Fruit fly (Drosophila melanogaster) whole organism, embryonic: ENCODE measurements around the gene CG43938.

Experiments
- Adf1 ChIP-seq: fragments of 200-800 bp; sonication (Bioruptor generic); IDR thresholded peaks from 2 replicates; pipeline ENCODE4 v1.3.6; 2022; ENCODE audit warnings: missing biosample characterization, missing genetic modification characterization
- Awh ChIP-seq: fragments of 200-800 bp; sonication (Bioruptor generic); IDR thresholded peaks from 2 replicates; pipeline ENCODE4, ENCODE4 v1.3.6; 2022; ENCODE audit warnings: missing biosample characterization, missing genetic modification characterization
- CG10462 ChIP-seq: fragments of 200-800 bp; sonication (Bioruptor generic); optimal IDR thresholded peaks from 2 replicates; lab custom pipeline; 2016; ENCODE audit warnings: missing biosample characterization, missing genetic modification characterization
- CG11247 ChIP-seq: fragments of 200-800 bp; sonication (Bioruptor generic); IDR thresholded peaks from 2 replicates; pipeline ENCODE4 v1.3.6; 2022; ENCODE audit warnings: missing biosample characterization, missing genetic modification characterization
- CG12219 ChIP-seq: fragments of 200-800 bp; sonication (Bioruptor generic); optimal IDR thresholded peaks from 3 replicates; lab custom pipeline; 2018; ENCODE audit warnings: missing biosample characterization, mild to moderate bottlenecking, missing genetic modification characterization
- CG1233 ChIP-seq: fragments of 200-800 bp; sonication (Bioruptor generic); optimal IDR thresholded peaks from 4 replicates; lab custom pipeline; 2018; ENCODE audit warnings: missing biosample characterization, mild to moderate bottlenecking, missing genetic modification characterization
- CG14014 ChIP-seq: fragments of 200-800 bp; sonication (Bioruptor generic); IDR thresholded peaks from 2 replicates; pipeline ENCODE4 v1.3.6; 2022; ENCODE audit warnings: missing biosample characterization, missing genetic modification characterization
- CG16779 ChIP-seq: fragments of 200-800 bp; sonication (Bioruptor generic); IDR thresholded peaks from 2 replicates; pipeline ENCODE4 v1.3.6; 2022; ENCODE audit warnings: missing biosample characterization, missing genetic modification characterization
- CG17328 ChIP-seq: fragments of 200-800 bp; sonication (Bioruptor generic); IDR thresholded peaks from 2 replicates; pipeline ENCODE4 v1.3.6; 2022; ENCODE audit warnings: missing biosample characterization, missing genetic modification characterization
- CG17829 ChIP-seq: fragments of 200-800 bp; optimal IDR thresholded peaks from 2 replicates; lab custom pipeline; 2019; ENCODE audit warnings: missing biosample characterization, mild to moderate bottlenecking, missing genetic modification characterization, moderate library complexity
- CG18262 ChIP-seq: fragments of 200-800 bp; optimal IDR thresholded peaks from 3 replicates; lab custom pipeline; 2019; ENCODE audit warnings: missing biosample characterization, mild to moderate bottlenecking, missing genetic modification characterization, moderate library complexity
- CG2199 ChIP-seq: fragments of 200-800 bp; sonication (Bioruptor generic); IDR thresholded peaks from 3 replicates; pipeline ENCODE4 v1.3.6; 2022; ENCODE audit warnings: missing biosample characterization, missing genetic modification characterization
- CG3163 ChIP-seq: fragments of 200-800 bp; sonication (Bioruptor generic); optimal IDR thresholded peaks from 3 replicates; lab custom pipeline; 2016; ENCODE audit warnings: missing biosample characterization, missing genetic modification characterization
- CG34422 ChIP-seq: fragments of 200-800 bp; sonication (Bioruptor generic); IDR thresholded peaks from 3 replicates; pipeline ENCODE4 v1.3.6; 2022; ENCODE audit warnings: missing biosample characterization, missing genetic modification characterization
- CG3995 ChIP-seq: fragments of 200-800 bp; sonication (Bioruptor generic); optimal IDR thresholded peaks from 3 replicates; lab custom pipeline; 2016; ENCODE audit warnings: missing biosample characterization, missing genetic modification characterization
- CG4328 ChIP-seq: fragments of 200-800 bp; sonication (Bioruptor generic); optimal IDR thresholded peaks from 3 replicates; lab custom pipeline; 2017; ENCODE audit warnings: missing biosample characterization, missing genetic modification reagents, missing genetic modification characterization
- CG4424 ChIP-seq: fragments of 200-800 bp; sonication (Bioruptor generic); optimal IDR thresholded peaks from 3 replicates; lab custom pipeline; 2016; ENCODE audit warnings: missing biosample characterization, missing genetic modification characterization
- CG4707 ChIP-seq: fragments of 200-800 bp; sonication (Bioruptor generic); optimal IDR thresholded peaks from 2 replicates; lab custom pipeline; 2018; ENCODE audit warnings: missing biosample characterization, mild to moderate bottlenecking, missing genetic modification characterization, moderate library complexity
- CG4854 ChIP-seq: fragments of 200-800 bp; sonication (Bioruptor generic); optimal IDR thresholded peaks from 2 replicates; lab custom pipeline; 2016; ENCODE audit warnings: missing biosample characterization, missing genetic modification characterization, inconsistent platforms
- CG8089 ChIP-seq: fragments of 200-800 bp; sonication (Bioruptor generic); optimal IDR thresholded peaks from 3 replicates; lab custom pipeline; 2016; ENCODE audit warnings: missing biosample characterization, missing genetic modification characterization
- CG8765 ChIP-seq: fragments of 200-800 bp; sonication (Bioruptor generic); IDR thresholded peaks from 2 replicates; pipeline ENCODE4 v1.3.6; 2022; ENCODE audit warnings: missing biosample characterization, missing genetic modification characterization
- CG9727 ChIP-seq: fragments of 200-800 bp; sonication (Bioruptor generic); optimal IDR thresholded peaks from 3 replicates; lab custom pipeline; 2017; ENCODE audit warnings: missing biosample characterization, mild to moderate bottlenecking, missing genetic modification characterization
- CG9817 ChIP-seq: fragments of 200-800 bp; sonication (Bioruptor generic); optimal IDR thresholded peaks from 2 replicates; lab custom pipeline; 2018; ENCODE audit warnings: missing biosample characterization, mild to moderate bottlenecking, missing genetic modification characterization, moderate library complexity
- Dfd ChIP-seq, 2 experiments: fragments of >200 bp; optimal IDR thresholded peaks; 2 replicates each; lab custom pipeline; 2017; ENCODE audit warnings: missing biosample characterization in 2 of 2, missing genetic modification characterization in 2 of 2
- Dip3 ChIP-seq: fragments of 200-800 bp; sonication (Bioruptor generic); optimal IDR thresholded peaks from 3 replicates; lab custom pipeline; 2016; ENCODE audit warnings: missing biosample characterization, missing genetic modification characterization
- ERR ChIP-seq: fragments of 200-800 bp; sonication (Bioruptor generic); optimal IDR thresholded peaks from 2 replicates; lab custom pipeline; 2016; ENCODE audit warnings: missing biosample characterization, missing genetic modification characterization
- Eip74EF ChIP-seq, 2 experiments: fragments of 200-800 bp in 1 of 2; fragments of >200 bp in 1 of 2; sonication (Bioruptor generic) in 1 of 2; optimal IDR thresholded peaks; 2 replicates each; lab custom pipeline; 2017 to 2019; ENCODE audit warnings: missing biosample characterization in 2 of 2, missing genetic modification characterization in 2 of 2, mild to moderate bottlenecking in 1 of 2, moderate library complexity in 1 of 2
- H15 ChIP-seq: fragments of 200-800 bp; sonication (Bioruptor generic); IDR thresholded peaks from 3 replicates; pipeline ENCODE4 v1.3.6; 2022; ENCODE audit warnings: missing biosample characterization, missing genetic modification characterization
- MBD-R2 ChIP-seq: fragments of 200-800 bp; sonication (Bioruptor generic); IDR thresholded peaks from 2 replicates; pipeline ENCODE4 v1.3.6; 2022; ENCODE audit warnings: missing biosample characterization, missing genetic modification characterization
- Meics ChIP-seq: fragments of 200-800 bp; sonication (Bioruptor generic); optimal IDR thresholded peaks from 2 replicates; lab custom pipeline; 2017; ENCODE audit warnings: missing biosample characterization, mild to moderate bottlenecking, missing genetic modification characterization
- Poxn ChIP-seq: fragments of 200-800 bp; sonication (Bioruptor generic); IDR thresholded peaks from 2 replicates; pipeline ENCODE4 v1.3.6; 2022; ENCODE audit warnings: missing biosample characterization, missing genetic modification characterization
- Sox102F ChIP-seq: fragments of 200-800 bp; sonication (Bioruptor generic); optimal IDR thresholded peaks from 2 replicates; lab custom pipeline; 2018; ENCODE audit warnings: missing biosample characterization, mild to moderate bottlenecking, missing genetic modification characterization, moderate library complexity
- Xrp1 ChIP-seq: fragments of 200-800 bp; sonication (Bioruptor generic); IDR thresholded peaks from 2 replicates; pipeline ENCODE4 v1.3.6; 2022; ENCODE audit warnings: missing biosample characterization, missing genetic modification characterization
- cad ChIP-seq: fragments of >200 bp; optimal IDR thresholded peaks from 2 replicates; lab custom pipeline; 2017; ENCODE audit warnings: missing biosample characterization, missing genetic modification characterization
- cg ChIP-seq: fragments of 200-800 bp; sonication (Bioruptor generic); optimal IDR thresholded peaks from 3 replicates; lab custom pipeline; 2019; ENCODE audit warnings: missing biosample characterization, mild to moderate bottlenecking, missing genetic modification characterization, moderate library complexity
- crp ChIP-seq, 2 experiments: fragments of 200-800 bp; sonication (Bioruptor generic); optimal IDR thresholded peaks; 2 replicates in 1 of 2; 3 replicates in 1 of 2; lab custom pipeline; 2017; ENCODE audit warnings: missing biosample characterization in 2 of 2, missing genetic modification characterization in 2 of 2, mild to moderate bottlenecking in 1 of 2, moderate library complexity in 1 of 2
- cwo ChIP-seq: fragments of 200-800 bp; sonication (Bioruptor generic); optimal IDR thresholded peaks from 3 replicates; lab custom pipeline; 2017; ENCODE audit warnings: missing biosample characterization, missing genetic modification characterization, mild to moderate bottlenecking, moderate library complexity, missing genetic modification reagents
- dm ChIP-seq: fragments of 200-800 bp; sonication (Bioruptor generic); optimal IDR thresholded peaks from 3 replicates; lab custom pipeline; 2016; ENCODE audit warnings: missing biosample characterization, missing genetic modification characterization
- dpn ChIP-seq, 2 experiments: fragments of 200-800 bp; sonication (Bioruptor generic); optimal IDR thresholded peaks; 3 replicates each; lab custom pipeline; 2016; ENCODE audit warnings: missing biosample characterization in 2 of 2, missing genetic modification characterization in 2 of 2
- esg ChIP-seq: fragments of 200-800 bp; sonication (Bioruptor generic); conservative IDR thresholded peaks from 2 replicates; pipeline ENCODE4 v1.3.6; 2022; ENCODE audit warnings: missing biosample characterization, missing genetic modification characterization
- fd96Cb ChIP-seq: fragments of 200-800 bp; sonication (Bioruptor generic); optimal IDR thresholded peaks from 2 replicates; lab custom pipeline; 2018; ENCODE audit warnings: missing biosample characterization, mild to moderate bottlenecking, missing genetic modification characterization, moderate library complexity
- h ChIP-seq: fragments of >200 bp; optimal IDR thresholded peaks from 2 replicates; lab custom pipeline; 2017
- her ChIP-seq: fragments of 200-800 bp; sonication (Bioruptor generic); optimal IDR thresholded peaks from 2 replicates; lab custom pipeline; 2016; ENCODE audit warnings: missing biosample characterization, missing genetic modification characterization
- kah ChIP-seq: fragments of 200-800 bp; sonication (Bioruptor generic); optimal IDR thresholded peaks from 2 replicates; lab custom pipeline; 2018; ENCODE audit warnings: missing biosample characterization, mild to moderate bottlenecking, missing genetic modification characterization
- lilli ChIP-seq: fragments of 200-800 bp; sonication (Bioruptor generic); optimal IDR thresholded peaks from 3 replicates; lab custom pipeline; 2016; ENCODE audit warnings: missing biosample characterization, missing genetic modification characterization
- pnt ChIP-seq: fragments of 200-800 bp; sonication (Bioruptor generic); optimal IDR thresholded peaks from 3 replicates; lab custom pipeline; 2016; ENCODE audit warnings: missing biosample characterization, missing genetic modification characterization
- scrt ChIP-seq: fragments of 200-800 bp; sonication (Bioruptor generic); optimal IDR thresholded peaks from 2 replicates; lab custom pipeline; 2018; ENCODE audit warnings: missing biosample characterization, mild to moderate bottlenecking, missing genetic modification characterization, moderate library complexity
- slp2 ChIP-seq: fragments of 200-800 bp; sonication (Bioruptor generic); optimal IDR thresholded peaks from 2 replicates; lab custom pipeline; 2016; ENCODE audit warnings: missing biosample characterization, missing genetic modification characterization
- sr ChIP-seq: fragments of 200-800 bp; sonication (Bioruptor generic); IDR thresholded peaks from 3 replicates; pipeline ENCODE4 v1.3.6; 2022; ENCODE audit warnings: missing biosample characterization, missing genetic modification characterization
- tup ChIP-seq: fragments of 200-800 bp; sonication (Bioruptor generic); optimal IDR thresholded peaks from 2 replicates; lab custom pipeline; 2016; ENCODE audit warnings: missing biosample characterization, mild to moderate bottlenecking, missing genetic modification characterization, moderate library complexity
- unc-4 ChIP-seq: fragments of 200-800 bp; sonication (Bioruptor generic); IDR thresholded peaks from 2 replicates; pipeline ENCODE4 v1.3.6; 2022; ENCODE audit warnings: missing biosample characterization, missing genetic modification characterization; ENCODE audit not compliant: partially characterized antibody
- zfh2 ChIP-seq: fragments of 200-800 bp; sonication (Bioruptor generic); optimal IDR thresholded peaks from 2 replicates; lab custom pipeline; 2016; ENCODE audit warnings: missing biosample characterization, missing genetic modification characterization

Gene CG43938

DNA sequence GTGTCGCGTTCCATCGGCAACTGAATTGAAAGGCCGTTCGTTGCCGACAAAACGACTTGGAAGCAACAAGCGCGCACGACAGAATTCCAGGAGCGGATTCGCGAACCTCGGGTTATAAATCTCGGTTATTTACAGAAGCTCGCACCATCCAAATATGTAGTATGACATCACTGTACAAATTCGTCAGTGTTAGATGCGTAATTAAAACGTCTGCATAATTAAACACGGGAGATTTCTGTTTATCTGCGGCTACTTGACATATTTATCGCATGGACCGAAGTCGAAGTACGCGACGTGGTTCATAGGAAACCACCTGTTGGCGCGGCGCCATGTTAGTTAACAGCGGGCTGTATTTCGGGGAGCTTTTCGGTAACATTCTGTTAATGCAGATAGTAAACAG is 50.5 kb downstream of the CG43938 start, which contains the start of gene Ac78C (continued):
- peak; percentile 100 for TF ChIP-seq scrt (GFP tag; lab: Kevin White, UChicago)
- no peak; the same call in none of the 2 replicates for TF ChIP-seq MBD-R2 (GFP tag; lab: Robert Waterston, UW)
- peak; percentile 82 for TF ChIP-seq CG12219 (GFP tag; lab: Kevin White, UChicago)
- no peak; the same call in 1 of the 2 replicates for TF ChIP-seq CG8765 (GFP tag; lab: Robert Waterston, UW)
- peak; percentile 66 for TF ChIP-seq CG4424 (GFP tag; lab: Kevin White, UChicago)
- TF ChIP-seq Xrp1 (GFP tag; lab: Robert Waterston, UW) = peak; percentile 83
- peak; percentile 86 for TF ChIP-seq CG1233
- TF ChIP-seq CG4707 (GFP tag; lab: Kevin White, UChicago) = no peak
- peak; percentile 89 for TF ChIP-seq Meics (GFP tag; lab: Kevin White, UChicago)
- TF ChIP-seq her (GFP tag; lab: Kevin White, UChicago) = peak; percentile 93
- peak in 1 of 2 experiments; percentile 52 for TF ChIP-seq Eip74EF (GFP tag; optimal IDR thresholded peaks at IDR 0.05; lab: Kevin White, UChicago)
- peak; percentile 84 for TF ChIP-seq Awh
- TF ChIP-seq unc-4 (GFP tag; lab: Robert Waterston, UW) = no peak
- peak; percentile 64 for TF ChIP-seq CG10462
- TF ChIP-seq tup (GFP tag; lab: Kevin White, UChicago) = peak; percentile 64
- peak; percentile 72 for TF ChIP-seq CG17328 (GFP tag; lab: Robert Waterston, UW)
- TF ChIP-seq ERR (GFP tag; lab: Kevin White, UChicago) = peak; percentile 90
- no peak for TF ChIP-seq CG17829 (tag; lab: Kevin White, UChicago)
- peak; percentile 14 for TF ChIP-seq CG9727 (GFP tag; lab: Kevin White, UChicago)
- no peak for TF ChIP-seq h (lab: Kevin White, UChicago)
- TF ChIP-seq CG34422 (GFP tag; lab: Robert Waterston, UW) = peak; percentile 89
- peak; percentile 80 for TF ChIP-seq CG4854 (GFP tag; lab: Kevin White, UChicago)
- peak; percentile 99 for TF ChIP-seq kah (GFP tag; lab: Kevin White, UChicago)
- TF ChIP-seq CG18262 (tag; lab: Kevin White, UChicago) = no peak
- peak; percentile 77 for TF ChIP-seq CG8089 (GFP tag; lab: Kevin White, UChicago)
- TF ChIP-seq CG16779 (GFP tag; lab: Robert Waterston, UW) = peak; percentile 93
- no peak for TF ChIP-seq cad (GFP tag; lab: Kevin White, UChicago)
- TF ChIP-seq cg (GFP tag; lab: Kevin White, UChicago) = no peak
- TF ChIP-seq esg (GFP tag; lab: Robert Waterston, UW) = peak; percentile 71
- TF ChIP-seq CG14014 (GFP tag; lab: Robert Waterston, UW) = peak; percentile 89
- TF ChIP-seq CG3995 (GFP tag; lab: Kevin White, UChicago) = peak; percentile 75
- peak; percentile 92 for TF ChIP-seq CG9817 (tag; lab: Kevin White, UChicago)
- TF ChIP-seq dm = peak; percentile 63
- TF ChIP-seq CG11247 (GFP tag; lab: Robert Waterston, UW) = peak; percentile 86
- TF ChIP-seq CG2199 (GFP tag; lab: Robert Waterston, UW) = peak; percentile 77; the same call in 1 of the 3 replicates
- TF ChIP-seq sr (GFP tag; lab: Robert Waterston, UW) = peak; percentile 32; the same call in 1 of the 3 replicates
- no peak for TF ChIP-seq Dfd (GFP tag; optimal IDR thresholded peaks at IDR 0.05; lab: Kevin White, UChicago)
- TF ChIP-seq CG4328 = peak; percentile 90
- TF ChIP-seq Adf1 (GFP tag; lab: Robert Waterston, UW) = peak; percentile 72
- no peak for TF ChIP-seq crp (GFP tag; optimal IDR thresholded peaks at IDR 0.05; lab: Kevin White, UChicago)
- TF ChIP-seq lilli (GFP tag; lab: Kevin White, UChicago) = peak; percentile 93
- TF ChIP-seq cwo (GFP tag; lab: Kevin White, UChicago) = peak; percentile 80
- peak; percentile 56 for TF ChIP-seq slp2 (GFP tag; lab: Kevin White, UChicago)
- TF ChIP-seq Poxn (GFP tag; lab: Robert Waterston, UW) = peak; percentile 77
- TF ChIP-seq zfh2 (GFP tag; lab: Kevin White, UChicago) = peak; percentile 93
- peak; percentile 77 for TF ChIP-seq Sox102F
- TF ChIP-seq dpn (GFP tag; optimal IDR thresholded peaks at IDR 0.05; lab: Kevin White, UChicago) = peak; percentile 88 to 92
- TF ChIP-seq Dip3 (GFP tag; lab: Kevin White, UChicago) = peak; percentile 90
- peak; percentile 78 for TF ChIP-seq H15 (GFP tag; lab: Robert Waterston, UW)
- TF ChIP-seq pnt (GFP tag; lab: Kevin White, UChicago) = peak; percentile 86
- peak; percentile 67 for TF ChIP-seq CG3163 (GFP tag; lab: Kevin White, UChicago)
- TF ChIP-seq fd96Cb = peak; percentile 74
